Worm (Caenorhabditis elegans) whole organism, early embryonic: ENCODE results near the gene fars-2.

ENCODE experiments used
- B0310.2 ChIP-seq: sonication (generic microtip); optimal IDR thresholded peaks from 2 replicates; lab custom pipeline; 2016; ENCODE audit warnings: mild to moderate bottlenecking, missing genetic modification characterization, missing compliant biosample characterization
- F13C5.2 ChIP-seq: sonication (generic microtip); optimal IDR thresholded peaks from 2 replicates; lab custom pipeline; 2017; ENCODE audit warnings: mild to moderate bottlenecking, missing genetic modification characterization, inconsistent platforms, missing compliant biosample characterization
- ama-1 ChIP-seq: fragments of 150-350 bp; optimal IDR thresholded peaks from 2 replicates; lab custom pipeline; 2014
- pes-1 ChIP-seq: fragments of 200-800 bp; sonication (Bioruptor generic); IDR thresholded peaks from 2 replicates; pipeline ENCODE4 v1.3.6; 2022; ENCODE audit warnings: missing genetic modification reagents, missing genetic modification characterization, missing compliant biosample characterization
- sea-1 ChIP-seq: fragments of 200-800 bp; sonication (Bioruptor generic); conservative IDR thresholded peaks from 2 replicates; pipeline ENCODE4 v1.3.6; 2022; ENCODE audit warnings: missing genetic modification characterization, missing compliant biosample characterization

ce11 chrV:19897557-19897956, 9.7 kb downstream of the fars-2 start:
- TF ChIP-seq ama-1 (lab: Kevin White, UChicago) (no peak), F13C5.2 (tag; lab: Kevin White, UChicago) (peak; percentile 4), B0310.2 (tag; lab: Kevin White, UChicago) (no peak), sea-1 (GFP tag; lab: Robert Waterston, UW) (no peak), pes-1 (GFP tag; lab: Robert Waterston, UW) (no peak)
